Worm (Caenorhabditis elegans) whole organism, young adult: Measurements from ENCODE around the gene best-23.

Source experiments
- Y67H2A.10 ChIP-seq: fragments of 200-800 bp; sonication (Bioruptor generic); conservative IDR thresholded peaks from 2 replicates; pipeline ENCODE4 v1.3.6; 2022; ENCODE audit warnings: missing genetic modification reagents, missing genetic modification characterization, missing compliant biosample characterization
- lir-1 ChIP-seq: fragments of 200-800 bp; sonication (Bioruptor generic); conservative IDR thresholded peaks from 2 replicates; pipeline ENCODE4 v1.3.6; 2022; ENCODE audit warnings: missing genetic modification reagents, missing genetic modification characterization, missing compliant biosample characterization

DNA sequence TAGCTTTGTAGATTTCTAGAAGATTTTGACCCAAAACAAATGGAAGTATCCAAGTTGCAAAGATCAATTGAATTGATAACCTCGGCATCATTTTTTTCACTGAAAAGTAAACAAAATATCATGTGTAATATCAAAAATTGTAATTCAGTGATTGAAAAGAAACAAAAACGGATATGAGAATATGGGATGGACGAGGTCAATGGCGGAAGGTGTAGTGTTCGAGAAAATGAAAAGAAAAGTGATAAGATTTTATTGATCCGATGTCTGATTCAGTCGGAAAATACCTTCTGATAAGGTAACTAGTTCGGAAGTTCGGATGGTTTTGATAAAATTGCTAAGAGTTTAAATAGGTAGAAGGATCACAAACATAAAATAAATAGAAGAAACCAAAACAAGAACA lies 30.7 kb upstream of the best-23 start, which contains the start of gene ZK669.2:
- TF ChIP-seq lir-1 (GFP tag; lab: Robert Waterston, UW) (no peak), Y67H2A.10 (GFP tag; lab: Robert Waterston, UW) (no peak)
